Worm (Caenorhabditis elegans) whole organism, late embryonic: ENCODE data around the gene Y60A9.1.

Source experiments
- C08G9.2 ChIP-seq: sonication (generic microtip); optimal IDR thresholded peaks from 2 replicates; lab custom pipeline; 2016; ENCODE audit warnings: mild to moderate bottlenecking, missing genetic modification characterization, moderate library complexity, missing compliant biosample characterization
- C38D4.7 ChIP-seq: fragments of 200-800 bp; sonication (Bioruptor generic); optimal IDR thresholded peaks from 2 replicates; lab custom pipeline; 2018; ENCODE audit warnings: mild to moderate bottlenecking, missing genetic modification characterization, moderate library complexity, missing compliant biosample characterization
- F13H6.1 ChIP-seq: sonication (generic microtip); optimal IDR thresholded peaks from 2 replicates; lab custom pipeline; 2016; ENCODE audit warnings: missing genetic modification characterization, missing compliant biosample characterization
- T23F11.4 ChIP-seq: fragments of 200-800 bp; sonication (Bioruptor generic); optimal IDR thresholded peaks from 2 replicates; lab custom pipeline; 2018; ENCODE audit warnings: mild to moderate bottlenecking, missing genetic modification characterization, missing compliant biosample characterization
- Y22D7AL.16 ChIP-seq: sonication (generic microtip); optimal IDR thresholded peaks from 2 replicates; lab custom pipeline; 2016; ENCODE audit warnings: missing genetic modification characterization, missing compliant biosample characterization
- ahr-1 ChIP-seq: sonication (generic microtip); optimal IDR thresholded peaks from 2 replicates; lab custom pipeline; 2016; ENCODE audit warnings: missing genetic modification characterization, missing compliant biosample characterization
- ceh-14 ChIP-seq: sonication (generic microtip); optimal IDR thresholded peaks from 2 replicates; lab custom pipeline; 2016; ENCODE audit warnings: missing genotype, missing genetic modification characterization, missing compliant biosample characterization
- ceh-18 ChIP-seq: sonication (generic microtip); optimal IDR thresholded peaks from 2 replicates; lab custom pipeline; 2016; ENCODE audit warnings: missing genetic modification characterization, missing compliant biosample characterization
- ceh-2 ChIP-seq: sonication (generic microtip); optimal IDR thresholded peaks from 2 replicates; lab custom pipeline; 2016; ENCODE audit warnings: missing genotype, missing genetic modification characterization, missing compliant biosample characterization
- ceh-22 ChIP-seq: sonication (generic microtip); optimal IDR thresholded peaks from 2 replicates; lab custom pipeline; 2017; ENCODE audit warnings: missing biosample characterization, missing genetic modification characterization
- ceh-34 ChIP-seq: sonication (generic microtip); optimal IDR thresholded peaks from 2 replicates; lab custom pipeline; 2016; ENCODE audit warnings: mild to moderate bottlenecking, missing genetic modification characterization, missing compliant biosample characterization
- ceh-48 ChIP-seq: sonication (generic microtip); optimal IDR thresholded peaks from 2 replicates; lab custom pipeline; 2016; ENCODE audit warnings: missing genetic modification characterization, inconsistent platforms, missing compliant biosample characterization
- ceh-6 ChIP-seq: fragments of 200-800 bp; sonication (Bioruptor generic); optimal IDR thresholded peaks from 2 replicates; lab custom pipeline; 2018; ENCODE audit warnings: mild to moderate bottlenecking, missing genetic modification characterization, missing compliant biosample characterization
- ceh-9 ChIP-seq: sonication (generic microtip); optimal IDR thresholded peaks from 2 replicates; lab custom pipeline; 2016; ENCODE audit warnings: mild to moderate bottlenecking, missing genetic modification characterization, inconsistent platforms, missing compliant biosample characterization
- dmd-4 ChIP-seq: sonication (generic microtip); optimal IDR thresholded peaks from 2 replicates; lab custom pipeline; 2016; ENCODE audit warnings: borderline replicate concordance, missing genetic modification characterization, missing compliant biosample characterization
- dve-1 ChIP-seq: sonication (generic microtip); optimal IDR thresholded peaks from 2 replicates; lab custom pipeline; 2017; ENCODE audit warnings: antibody characterized with exemption, mild to moderate bottlenecking, missing genetic modification characterization, missing compliant biosample characterization
- fax-1 ChIP-seq: sonication (generic microtip); optimal IDR thresholded peaks from 2 replicates; lab custom pipeline; 2016; ENCODE audit warnings: missing genotype, missing genetic modification characterization, missing compliant biosample characterization
- fkh-6 ChIP-seq: sonication (generic microtip); optimal IDR thresholded peaks from 2 replicates; lab custom pipeline; 2016; ENCODE audit warnings: missing genetic modification characterization, missing compliant biosample characterization
- gmeb-2 ChIP-seq: sonication (generic microtip); optimal IDR thresholded peaks from 2 replicates; lab custom pipeline; 2016; ENCODE audit warnings: missing genetic modification characterization, inconsistent platforms, missing compliant biosample characterization
- hlh-13 ChIP-seq: fragments of 200-800 bp; sonication (Bioruptor generic); optimal IDR thresholded peaks from 2 replicates; lab custom pipeline; 2018; ENCODE audit warnings: mild to moderate bottlenecking, missing genetic modification characterization, missing compliant biosample characterization
- hlh-6 ChIP-seq: sonication (generic microtip); optimal IDR thresholded peaks from 2 replicates; lab custom pipeline; 2016; ENCODE audit warnings: missing genotype, missing genetic modification characterization, missing compliant biosample characterization
- hlh-8 ChIP-seq: sonication (generic microtip); optimal IDR thresholded peaks from 2 replicates; lab custom pipeline; 2016; ENCODE audit warnings: missing genotype, missing genetic modification characterization, missing compliant biosample characterization
- lin-11 ChIP-seq: fragments of 200-800 bp; sonication (Bioruptor generic); optimal IDR thresholded peaks from 2 replicates; lab custom pipeline; 2018; ENCODE audit warnings: mild to moderate bottlenecking, missing genetic modification characterization, missing compliant biosample characterization
- nfya-1 ChIP-seq: sonication (generic microtip); optimal IDR thresholded peaks from 2 replicates; lab custom pipeline; 2017; ENCODE audit warnings: missing genetic modification characterization, mild to moderate bottlenecking, missing compliant biosample characterization, antibody characterized with exemption, moderate library complexity
- nhr-232 ChIP-seq: sonication (generic microtip); optimal IDR thresholded peaks from 2 replicates; lab custom pipeline; 2016; ENCODE audit warnings: missing genetic modification characterization, missing compliant biosample characterization
- npax-4 ChIP-seq: sonication (generic microtip); optimal IDR thresholded peaks from 2 replicates; lab custom pipeline; 2016; ENCODE audit warnings: missing genetic modification characterization, missing compliant biosample characterization
- odd-2 ChIP-seq: sonication (generic microtip); optimal IDR thresholded peaks from 2 replicates; lab custom pipeline; 2017; ENCODE audit warnings: antibody characterized with exemption, mild to moderate bottlenecking, missing genetic modification characterization, missing compliant biosample characterization
- pag-3 ChIP-seq: sonication (generic microtip); optimal IDR thresholded peaks from 2 replicates; lab custom pipeline; 2016; ENCODE audit warnings: missing compliant biosample characterization, missing genetic modification characterization, borderline replicate concordance
- pax-1 ChIP-seq: fragments of 150-350 bp; optimal IDR thresholded peaks from 2 replicates; lab custom pipeline; 2014; ENCODE audit warnings: missing biosample characterization, missing genetic modification characterization
- pha-4 ChIP-seq: fragments of 150-350 bp; optimal IDR thresholded peaks from 2 replicates; lab custom pipeline; 2018; ENCODE audit warnings: missing biosample characterization, missing genetic modification reagents, missing genetic modification characterization
- pros-1 ChIP-seq: fragments of 150-350 bp; optimal IDR thresholded peaks from 2 replicates; lab custom pipeline; 2014; ENCODE audit warnings: missing biosample characterization, missing genetic modification reagents, missing genetic modification characterization
- rnt-1 ChIP-seq: sonication (generic microtip); optimal IDR thresholded peaks from 2 replicates; lab custom pipeline; 2016; ENCODE audit warnings: missing genetic modification characterization, missing compliant biosample characterization
- sdc-2 ChIP-seq: sonication (generic microtip); optimal IDR thresholded peaks from 2 replicates; lab custom pipeline; 2016; ENCODE audit warnings: missing genotype, missing genetic modification characterization, missing compliant biosample characterization
- sox-4 ChIP-seq: sonication (generic microtip); optimal IDR thresholded peaks from 2 replicates; lab custom pipeline; 2017; ENCODE audit warnings: mild to moderate bottlenecking, missing genetic modification characterization, inconsistent platforms, missing compliant biosample characterization
- tbx-2 ChIP-seq: sonication (generic microtip); optimal IDR thresholded peaks from 2 replicates; lab custom pipeline; 2016; ENCODE audit warnings: missing genetic modification characterization, missing compliant biosample characterization
- unc-3 ChIP-seq, 2 experiments: fragments of 200-800 bp in 1 of 2; sonication (Bioruptor generic) in 1 of 2; sonication (generic microtip) in 1 of 2; conservative IDR thresholded peaks in 1 of 2; optimal IDR thresholded peaks in 1 of 2; 2 replicates each; pipeline versions ENCODE4 v1.3.6 to Lab custom; 2016 to 2022; ENCODE audit warnings: missing compliant biosample characterization in 2 of 2, missing genetic modification characterization in 2 of 2, missing genetic modification reagents in 1 of 2
- unc-55 ChIP-seq: sonication (generic microtip); optimal IDR thresholded peaks from 2 replicates; lab custom pipeline; 2017; ENCODE audit warnings: missing biosample characterization, missing genetic modification reagents, missing genetic modification characterization
- ztf-16 ChIP-seq: sonication (generic microtip); optimal IDR thresholded peaks from 2 replicates; lab custom pipeline; 2017; ENCODE audit warnings: missing genetic modification characterization, missing compliant biosample characterization

Y60A9.1 gene

ce11 chrX:14395267-14395666, at the start of gene Y60A9.1:
Y60A9.1 (minus strand) TSS chrX:14395367.
- no peak for TF ChIP-seq ceh-18
- TF ChIP-seq ceh-6 (GFP tag; lab: Kevin White, UChicago): no peak
- no peak for TF ChIP-seq C38D4.7
- TF ChIP-seq ahr-1 (tag; lab: Kevin White, UChicago): no peak
- no peak for TF ChIP-seq odd-2 (tag; lab: Kevin White, UChicago)
- no peak for TF ChIP-seq hlh-13 (GFP tag; lab: Kevin White, UChicago)
- no peak for TF ChIP-seq fax-1 (tag; lab: Kevin White, UChicago)
- TF ChIP-seq ceh-22 (tag; lab: Kevin White, UChicago): no peak
- TF ChIP-seq dmd-4 (tag; lab: Kevin White, UChicago): no peak
- TF ChIP-seq F13H6.1: no peak
- no peak for TF ChIP-seq ceh-48 (tag; lab: Kevin White, UChicago)
- no peak for TF ChIP-seq tbx-2 (tag; lab: Kevin White, UChicago)
- TF ChIP-seq unc-3 (GFP tag; conservative IDR thresholded peaks at IDR 0.05; lab: Robert Waterston, UW): no peak
- no peak for TF ChIP-seq unc-3 (tag; optimal IDR thresholded peaks at IDR 0.05; lab: Kevin White, UChicago)
- no peak for TF ChIP-seq dve-1 (tag; lab: Kevin White, UChicago)
- TF ChIP-seq ztf-16 (tag; lab: Kevin White, UChicago): no peak
- TF ChIP-seq ceh-34: no peak
- no peak for TF ChIP-seq npax-4 (tag; lab: Kevin White, UChicago)
- TF ChIP-seq nfya-1 (tag; lab: Kevin White, UChicago): no peak
- TF ChIP-seq fkh-6 (tag; lab: Kevin White, UChicago): no peak
- TF ChIP-seq gmeb-2 (tag; lab: Kevin White, UChicago): no peak

ce11 chrX:14444701-14445100, 49.5 kb upstream of the Y60A9.1 start, which contains the start of gene F23D12.4:
F23D12.4 (plus strand) TSS chrX:14445001.
- TF ChIP-seq pha-4 (tag; lab: Kevin White, UChicago) (no peak), T23F11.4 (no peak), pax-1 (no peak), hlh-6 (tag; lab: Kevin White, UChicago) (no peak), hlh-8 (no peak), F13H6.1 (no peak), lin-11 (tag; lab: Kevin White, UChicago) (no peak), tbx-2 (tag; lab: Kevin White, UChicago) (no peak), sdc-2 (tag; lab: Kevin White, UChicago) (no peak), odd-2 (tag; lab: Kevin White, UChicago) (no peak), C08G9.2 (tag; lab: Kevin White, UChicago) (no peak), ztf-16 (tag; lab: Kevin White, UChicago) (no peak), pag-3 (tag; lab: Kevin White, UChicago) (no peak), rnt-1 (no peak), ceh-22 (tag; lab: Kevin White, UChicago) (no peak), ceh-2 (tag; lab: Kevin White, UChicago) (no peak), pros-1 (no peak)

- no peak for TF ChIP-seq sox-4 (tag; lab: Kevin White, UChicago)
- TF ChIP-seq ceh-6 (GFP tag; lab: Kevin White, UChicago): no peak
- no peak for TF ChIP-seq fax-1 (tag; lab: Kevin White, UChicago)
- no peak for TF ChIP-seq T23F11.4
- no peak for TF ChIP-seq hlh-6 (tag; lab: Kevin White, UChicago)
- TF ChIP-seq hlh-13 (GFP tag; lab: Kevin White, UChicago): no peak
- TF ChIP-seq dmd-4 (tag; lab: Kevin White, UChicago): no peak
- TF ChIP-seq nhr-232 (tag; lab: Kevin White, UChicago): no peak
- TF ChIP-seq unc-55 (GFP tag; lab: Kevin White, UChicago): no peak
These were observed 47.2 kb upstream of the Y60A9.1 start, which contains the start of gene F23D12.3 for ce11 chrX:14442321-14442720. F23D12.3 (plus strand) TSS chrX:14442621.

ce11 chrX:14435648-14436155, 40.5 kb upstream of the Y60A9.1 start:
- TF ChIP-seq unc-55 (GFP tag; lab: Kevin White, UChicago): no peak
- TF ChIP-seq ceh-2 (tag; lab: Kevin White, UChicago): no peak
- TF ChIP-seq ceh-9: no peak
- no peak for TF ChIP-seq ceh-18
- TF ChIP-seq Y22D7AL.16: no peak
- TF ChIP-seq ceh-14 (tag; lab: Kevin White, UChicago): no peak
